In genomic region chr3L:2631406-2631805, dm6 we compare ENCODE assay signal across 5 fruit fly cellular contexts.
A peak's percentile ranks its signal among the peaks of the same experiment; 100 is the strongest.
TF ChIP-seq lines count a peak whose summit lies in the region.

Gene CG42245, plus strand, starts transcription at chr3L:2631715.
Gene MEP-1, plus strand, starts transcription at chr3L:2631715.

- TF ChIP-seq CTCF in whole organism, embryonic (GFP tag; optimal IDR thresholded peaks at IDR 0.05; lab: Kevin White, UChicago) = no peak

TF ChIP-seq in whole organism, adult, 20 proteins besides CTCF, POLR2A, EP300 and RAD21 (continues in another document):
- TF ChIP-seq toe (GFP tag; optimal IDR thresholded peaks at IDR 0.05; lab: Kevin White, UChicago) = peak; percentile 78
- TF ChIP-seq CG14711 (tag; optimal IDR thresholded peaks at IDR 0.05; lab: Kevin White, UChicago) = peak; percentile 64
- peak; percentile 24 for TF ChIP-seq ovo (GFP tag; optimal IDR thresholded peaks at IDR 0.05; lab: Kevin White, UChicago)
- TF ChIP-seq Hr96 (GFP tag; optimal IDR thresholded peaks at IDR 0.05; lab: Kevin White, UChicago) = peak; percentile 65
- peak; percentile 70 for TF ChIP-seq CG1620 (GFP tag; optimal IDR thresholded peaks at IDR 0.05; lab: Kevin White, UChicago)
- peak; percentile 51 for TF ChIP-seq CG11617 (GFP tag; optimal IDR thresholded peaks at IDR 0.05; lab: Kevin White, UChicago)
- peak; percentile 22 for TF ChIP-seq bab1 (GFP tag; optimal IDR thresholded peaks at IDR 0.05; lab: Kevin White, UChicago)
- peak; percentile 66 for TF ChIP-seq Mnt (GFP tag; optimal IDR thresholded peaks at IDR 0.05; lab: Kevin White, UChicago)
- peak; percentile 37 for TF ChIP-seq Clk (GFP tag; optimal IDR thresholded peaks at IDR 0.05; lab: Kevin White, UChicago)
- peak; percentile 67 for TF ChIP-seq CG7101 (tag; optimal IDR thresholded peaks at IDR 0.05; lab: Kevin White, UChicago)
- peak; percentile 45 for TF ChIP-seq CG7045 (GFP tag; optimal IDR thresholded peaks at IDR 0.05; lab: Kevin White, UChicago)
- no peak for TF ChIP-seq tj (GFP tag; optimal IDR thresholded peaks at IDR 0.05; lab: Kevin White, UChicago)
- peak; percentile 52 for TF ChIP-seq pad (GFP tag; optimal IDR thresholded peaks at IDR 0.05; lab: Kevin White, UChicago)
- peak; percentile 53 for TF ChIP-seq Crg-1 (GFP tag; optimal IDR thresholded peaks at IDR 0.05; lab: Kevin White, UChicago)
- TF ChIP-seq cnc (optimal IDR thresholded peaks at IDR 0.05; lab: Kevin White, UChicago) = no peak
- no peak for TF ChIP-seq kay (GFP tag; lab: Kevin White, UChicago; ENCODE audit: borderline replicate concordance)
- TF ChIP-seq CG5204 (GFP tag; optimal IDR thresholded peaks at IDR 0.05; lab: Kevin White, UChicago) = peak; percentile 61
- peak; percentile 59 for TF ChIP-seq CG33017 (tag; optimal IDR thresholded peaks at IDR 0.05; lab: Kevin White, UChicago)

TF ChIP-seq in whole organism, embryonic, 481 proteins besides CTCF, POLR2A, EP300 and RAD21 (continues in another document):
- peak; percentile 13 for TF ChIP-seq tap (tag; optimal IDR thresholded peaks at IDR 0.05; lab: Kevin White, UChicago)
- TF ChIP-seq unpg (GFP tag; optimal IDR thresholded peaks at IDR 0.05; lab: Kevin White, UChicago) = peak; percentile 47
- peak; percentile 69 for TF ChIP-seq Max (GFP tag; optimal IDR thresholded peaks at IDR 0.05; lab: Kevin White, UChicago)
- TF ChIP-seq NfI (GFP tag; optimal IDR thresholded peaks at IDR 0.05; lab: Kevin White, UChicago) = peak; percentile 45
- TF ChIP-seq ash1 (GFP tag; optimal IDR thresholded peaks at IDR 0.05; lab: Kevin White, UChicago) = no peak
- peak in 1 of 2 experiments; percentile 34 for TF ChIP-seq insv (GFP tag; optimal IDR thresholded peaks at IDR 0.05; lab: Kevin White, UChicago)
- TF ChIP-seq CG4404 (GFP tag; IDR thresholded peaks at IDR 0.05; lab: Robert Waterston, UW) = no peak
- peak; percentile 56 for TF ChIP-seq CG12155 (GFP tag; optimal IDR thresholded peaks at IDR 0.05; lab: Kevin White, UChicago)
- TF ChIP-seq slou (GFP tag; optimal IDR thresholded peaks at IDR 0.05; lab: Kevin White, UChicago) = no peak
- no peak for TF ChIP-seq sim (GFP tag; IDR thresholded peaks at IDR 0.05; lab: Robert Waterston, UW)
- TF ChIP-seq Eip74EF (GFP tag; optimal IDR thresholded peaks at IDR 0.05; lab: Kevin White, UChicago) = no peak
- peak; percentile 10 for TF ChIP-seq ERR (GFP tag; optimal IDR thresholded peaks at IDR 0.05; lab: Kevin White, UChicago)
- TF ChIP-seq br (optimal IDR thresholded peaks at IDR 0.05; lab: Kevin White, UChicago) = no peak
- TF ChIP-seq CG2120 (GFP tag; optimal IDR thresholded peaks at IDR 0.05; lab: Kevin White, UChicago) = peak; percentile 73
- peak; percentile 70 for TF ChIP-seq Sry-δ (GFP tag; optimal IDR thresholded peaks at IDR 0.05; lab: Kevin White, UChicago)
- TF ChIP-seq Scr (GFP tag; IDR thresholded peaks at IDR 0.05; lab: Robert Waterston, UW; ENCODE audit: partially characterized antibody) = peak; percentile 69
- no peak for TF ChIP-seq gsb (GFP tag; IDR thresholded peaks at IDR 0.05; lab: Robert Waterston, UW)
- no peak for TF ChIP-seq CG15011 (GFP tag; optimal IDR thresholded peaks at IDR 0.05; lab: Kevin White, UChicago)
- no peak for TF ChIP-seq repo (GFP tag; optimal IDR thresholded peaks at IDR 0.05; lab: Kevin White, UChicago)

TF ChIP-seq in whole organism, prepupa, 60 proteins besides CTCF, POLR2A, EP300 and RAD21 (continues in another document):
- TF ChIP-seq dsx (GFP tag; optimal IDR thresholded peaks at IDR 0.05; lab: Kevin White, UChicago; ENCODE audit: poor library complexity, severe bottlenecking) = no peak
- TF ChIP-seq CG15336 (GFP tag; IDR thresholded peaks at IDR 0.05; lab: Robert Waterston, UW) = no peak
- TF ChIP-seq CG8632 (GFP tag; optimal IDR thresholded peaks at IDR 0.05; lab: Kevin White, UChicago) = peak; percentile 26
- TF ChIP-seq Ets96B (tag; optimal IDR thresholded peaks at IDR 0.05; lab: Kevin White, UChicago) = peak; percentile 30
- TF ChIP-seq dac (GFP tag; optimal IDR thresholded peaks at IDR 0.05; lab: Kevin White, UChicago) = no peak
- peak; percentile 100 for TF ChIP-seq CG6808 (GFP tag; optimal IDR thresholded peaks at IDR 0.05; lab: Kevin White, UChicago)
- TF ChIP-seq svp (GFP tag; lab: Kevin White, UChicago) = peak; percentile 80
- peak; percentile 37 for TF ChIP-seq CG34406 (GFP tag; optimal IDR thresholded peaks at IDR 0.05; lab: Kevin White, UChicago)
- TF ChIP-seq Met (GFP tag; optimal IDR thresholded peaks at IDR 0.05; lab: Kevin White, UChicago) = peak; percentile 70
- TF ChIP-seq cyc (GFP tag; optimal IDR thresholded peaks at IDR 0.05; lab: Kevin White, UChicago) = peak; percentile 61
- no peak for TF ChIP-seq CG11902 (GFP tag; optimal IDR thresholded peaks at IDR 0.05; lab: Kevin White, UChicago)
- TF ChIP-seq pdm3 (GFP tag; optimal IDR thresholded peaks at IDR 0.05; lab: Kevin White, UChicago) = peak; percentile 62
- peak; percentile 26 for TF ChIP-seq achi (GFP tag; optimal IDR thresholded peaks at IDR 0.05; lab: Kevin White, UChicago)
- no peak for TF ChIP-seq CG6163 (GFP tag; IDR thresholded peaks at IDR 0.05; lab: Robert Waterston, UW)
- no peak for TF ChIP-seq CG16779 (tag; optimal IDR thresholded peaks at IDR 0.05; lab: Kevin White, UChicago)
- TF ChIP-seq CG9139 (GFP tag; optimal IDR thresholded peaks at IDR 0.05; lab: Kevin White, UChicago) = no peak
- no peak for TF ChIP-seq CG6276 (GFP tag; optimal IDR thresholded peaks at IDR 0.05; lab: Kevin White, UChicago)
- TF ChIP-seq Smox (GFP tag; optimal IDR thresholded peaks at IDR 0.05; lab: Kevin White, UChicago) = peak; percentile 60
- peak; percentile 55 for TF ChIP-seq CG10631 (GFP tag; optimal IDR thresholded peaks at IDR 0.05; lab: Kevin White, UChicago)
- peak; percentile 57 for TF ChIP-seq Sox14 (GFP tag; optimal IDR thresholded peaks at IDR 0.05; lab: Kevin White, UChicago)

TF ChIP-seq in whole organism, pupa, 21 proteins besides CTCF, POLR2A, EP300 and RAD21:
- TF ChIP-seq CG8159 (tag; optimal IDR thresholded peaks at IDR 0.05; lab: Kevin White, UChicago) (peak; percentile 20), CG15710 (tag; optimal IDR thresholded peaks at IDR 0.05; lab: Kevin White, UChicago) (peak; percentile 14), CG4496 (GFP tag; IDR thresholded peaks at IDR 0.05; lab: Robert Waterston, UW) (peak; percentile 45; the same call in 2 of the 3 replicates), Pif1B (GFP tag; optimal IDR thresholded peaks at IDR 0.05; lab: Kevin White, UChicago) (peak; percentile 61), CG12605 (GFP tag; IDR thresholded peaks at IDR 0.05; lab: Robert Waterston, UW) (no peak), Pif1A (GFP tag; optimal IDR thresholded peaks at IDR 0.05; lab: Kevin White, UChicago) (peak; percentile 67), Ets98B (GFP tag; IDR thresholded peaks at IDR 0.05; lab: Robert Waterston, UW) (no peak), EcR (GFP tag; optimal IDR thresholded peaks at IDR 0.05; lab: Kevin White, UChicago) (no peak), CG32121 (GFP tag; IDR thresholded peaks at IDR 0.05; lab: Robert Waterston, UW) (no peak), CG34367 (tag; optimal IDR thresholded peaks at IDR 0.05; lab: Kevin White, UChicago) (no peak), CG10348 (GFP tag; IDR thresholded peaks at IDR 0.05; lab: Robert Waterston, UW) (no peak), D1 (tag; optimal IDR thresholded peaks at IDR 0.05; lab: Kevin White, UChicago) (peak; percentile 20), Snoo (tag; optimal IDR thresholded peaks at IDR 0.05; lab: Kevin White, UChicago) (peak; percentile 25), CG17806 (tag; optimal IDR thresholded peaks at IDR 0.05; lab: Kevin White, UChicago) (peak; percentile 25), gl (tag; optimal IDR thresholded peaks at IDR 0.05; lab: Kevin White, UChicago) (no peak)

TF ChIP-seq in whole organism, wandering third instar larva, 38 proteins besides CTCF, POLR2A, EP300 and RAD21 (continues in another document):
- TF ChIP-seq HLH106 (tag; optimal IDR thresholded peaks at IDR 0.05; lab: Kevin White, UChicago) (peak; percentile 35), lola (GFP tag; optimal IDR thresholded peaks at IDR 0.05; lab: Kevin White, UChicago) (no peak), Rel (GFP tag; optimal IDR thresholded peaks at IDR 0.05; lab: Kevin White, UChicago) (no peak), Rel (tag; optimal IDR thresholded peaks at IDR 0.05; lab: Kevin White, UChicago) (peak; percentile 50), Jra (GFP tag; optimal IDR thresholded peaks at IDR 0.05; lab: Kevin White, UChicago) (peak; percentile 78), psq (GFP tag; optimal IDR thresholded peaks at IDR 0.05; lab: Kevin White, UChicago) (peak; percentile 1), dsf (GFP tag; optimal IDR thresholded peaks at IDR 0.05; lab: Kevin White, UChicago; ENCODE audit: borderline replicate concordance) (peak; percentile 71), rgr (GFP tag; optimal IDR thresholded peaks at IDR 0.05; lab: Kevin White, UChicago) (peak; percentile 77), fru (GFP tag; optimal IDR thresholded peaks at IDR 0.05; lab: Kevin White, UChicago) (peak; percentile 66), Dfd (GFP tag; optimal IDR thresholded peaks at IDR 0.05; lab: Kevin White, UChicago) (no peak), CG32264 (GFP tag; optimal IDR thresholded peaks at IDR 0.05; lab: Kevin White, UChicago) (peak; percentile 48), Hr78 (GFP tag; optimal IDR thresholded peaks at IDR 0.05; lab: Kevin White, UChicago) (no peak), Hnf4 (GFP tag; optimal IDR thresholded peaks at IDR 0.05; lab: Kevin White, UChicago) (peak; percentile 80), sv (GFP tag; optimal IDR thresholded peaks at IDR 0.05; lab: Kevin White, UChicago) (peak; percentile 28), Vsx2 (GFP tag; optimal IDR thresholded peaks at IDR 0.05; lab: Kevin White, UChicago; ENCODE audit: partially characterized antibody) (no peak), tai (GFP tag; optimal IDR thresholded peaks at IDR 0.05; lab: Kevin White, UChicago) (peak; percentile 80), dmrt93B (GFP tag; optimal IDR thresholded peaks at IDR 0.05; lab: Kevin White, UChicago) (peak; percentile 15), N (GFP tag; optimal IDR thresholded peaks at IDR 0.05; lab: Kevin White, UChicago) (no peak), GATAd (GFP tag; optimal IDR thresholded peaks at IDR 0.05; lab: Kevin White, UChicago) (peak; percentile 86), Sp1 (GFP tag; optimal IDR thresholded peaks at IDR 0.05; lab: Kevin White, UChicago) (peak; percentile 24), CrebA (GFP tag; optimal IDR thresholded peaks at IDR 0.05; lab: Kevin White, UChicago; ENCODE audit: borderline replicate concordance) (no peak), Mio (GFP tag; optimal IDR thresholded peaks at IDR 0.05; lab: Kevin White, UChicago) (peak; percentile 18), pan (optimal IDR thresholded peaks at IDR 0.05; lab: Kevin White, UChicago) (no peak), Abd-B (GFP tag; optimal IDR thresholded peaks at IDR 0.05; lab: Kevin White, UChicago) (no peak), foxo (GFP tag; optimal IDR thresholded peaks at IDR 0.05; lab: Kevin White, UChicago) (peak; percentile 42 to 61), h (GFP tag; optimal IDR thresholded peaks at IDR 0.05; lab: Kevin White, UChicago) (peak; percentile 74), ey (GFP tag; optimal IDR thresholded peaks at IDR 0.05; lab: Kevin White, UChicago) (peak; percentile 62), Hr83 (GFP tag; optimal IDR thresholded peaks at IDR 0.05; lab: Kevin White, UChicago; ENCODE audit: poor library complexity, severe bottlenecking) (peak; percentile 64)
